Worm (Caenorhabditis elegans) whole organism, mixed stage, embryonic: ENCODE data around the gene ZK757.1.

ENCODE experiments used
- blmp-1 ChIP-seq: fragments of 150-350 bp; optimal IDR thresholded peaks from 2 replicates; lab custom pipeline; 2014; ENCODE audit warnings: missing biosample characterization, missing genetic modification characterization
- ceh-83 ChIP-seq: fragments of 200-800 bp; sonication (Bioruptor generic); optimal IDR thresholded peaks from 2 replicates; lab custom pipeline; 2018; ENCODE audit warnings: mild to moderate bottlenecking, missing genetic modification characterization, missing compliant biosample characterization
- flh-1 ChIP-seq: fragments of 200-800 bp; sonication (Bioruptor generic); optimal IDR thresholded peaks from 2 replicates; lab custom pipeline; 2018; ENCODE audit warnings: mild to moderate bottlenecking, missing genetic modification characterization, moderate library complexity, missing compliant biosample characterization
- lin-13 ChIP-seq: fragments of 150-350 bp; optimal IDR thresholded peaks from 2 replicates; lab custom pipeline; 2014; ENCODE audit warnings: missing biosample characterization, missing genetic modification characterization
- mep-1 ChIP-seq: fragments of 150-350 bp; optimal IDR thresholded peaks from 2 replicates; lab custom pipeline; 2017; ENCODE audit warnings: missing biosample characterization, missing genetic modification reagents, missing genetic modification characterization, inconsistent platforms
- nhr-237 ChIP-seq: fragments of 150-350 bp; optimal IDR thresholded peaks from 2 replicates; lab custom pipeline; 2014; ENCODE audit warnings: missing biosample characterization, missing genetic modification characterization
- nhr-76 ChIP-seq: sonication (generic microtip); optimal IDR thresholded peaks from 2 replicates; lab custom pipeline; 2017; ENCODE audit warnings: missing biosample characterization, missing genetic modification characterization
- pha-4 ChIP-seq: fragments of 150-350 bp; optimal IDR thresholded peaks from 2 replicates; lab custom pipeline; 2018; ENCODE audit warnings: missing biosample characterization, missing genetic modification reagents, missing genetic modification characterization
- snpc-4 ChIP-seq: fragments of 150-350 bp; optimal IDR thresholded peaks from 2 replicates; lab custom pipeline; 2014; ENCODE audit warnings: missing biosample characterization, missing genetic modification characterization
- unc-39 ChIP-seq: fragments of 150-350 bp; optimal IDR thresholded peaks from 2 replicates; lab custom pipeline; 2014; ENCODE audit warnings: missing biosample characterization, missing genetic modification characterization

ce11 chrIII:9830502-9830901 is 40.4 kb downstream of the ZK757.1 start, which contains the start of gene ZK632.12:
- TF ChIP-seq mep-1 (tag; lab: Kevin White, UChicago): no peak
- TF ChIP-seq pha-4: no peak
- no peak for TF ChIP-seq flh-1 (GFP tag; lab: Kevin White, UChicago)
- no peak for TF ChIP-seq lin-13
- TF ChIP-seq nhr-237 (tag; lab: Kevin White, UChicago): no peak
- TF ChIP-seq nhr-76 (tag; lab: Kevin White, UChicago): no peak
- TF ChIP-seq unc-39 (tag; lab: Kevin White, UChicago): no peak
- TF ChIP-seq ceh-83 (GFP tag; lab: Kevin White, UChicago): no peak
- no peak for TF ChIP-seq blmp-1
- no peak for TF ChIP-seq snpc-4
